Worm (Caenorhabditis elegans) whole organism, L4 larva: ENCODE results near the gene cest-2.3.

ENCODE experiments used
- F10B5.3 ChIP-seq: sonication (generic microtip); optimal IDR thresholded peaks from 2 replicates; lab custom pipeline; 2016; ENCODE audit warnings: mild to moderate bottlenecking, missing genetic modification characterization, missing compliant biosample characterization
- lin-1 ChIP-seq: fragments of 200-800 bp; sonication (Bioruptor generic); IDR thresholded peaks from 2 replicates; pipeline ENCODE4 v1.3.6; 2022; ENCODE audit warnings: missing genetic modification reagents, missing genetic modification characterization, missing compliant biosample characterization
- nhr-76 ChIP-seq: fragments of 150-350 bp; optimal IDR thresholded peaks from 2 replicates; lab custom pipeline; 2014; ENCODE audit warnings: missing biosample characterization, missing genetic modification characterization
- pha-4 ChIP-seq, 2 experiments: fragments of 150-350 bp in 1 of 2; fragments of 200-800 bp in 1 of 2; sonication (Bioruptor generic) in 1 of 2; IDR thresholded peaks in 1 of 2; optimal IDR thresholded peaks in 1 of 2; 2 replicates each; pipeline versions ENCODE4 v1.3.6 to Lab custom; 2014 to 2022; ENCODE audit warnings: missing genetic modification characterization in 2 of 2, missing genetic modification reagents in 2 of 2, missing biosample characterization in 1 of 2, missing compliant biosample characterization in 1 of 2
- unc-62 ChIP-seq, 3 experiments: fragments of 150-350 bp in 1 of 3; sonication (generic microtip); optimal IDR thresholded peaks in 2 of 3; peaks in 1 of 3; 1 replicate in 1 of 3; 2 replicates in 2 of 3; lab custom pipeline; 2014 to 2017; ENCODE audit warnings: missing biosample characterization in 3 of 3, missing genetic modification characterization in 3 of 3, missing genetic modification reagents in 3 of 3, missing genotype in 1 of 3

ce11 chrV:14231656-14232055, 48.9 kb upstream of the cest-2.3 start:
- TF ChIP-seq unc-62 (GFP tag; optimal IDR thresholded peaks at IDR 0.05 in 1 of 2; lab: Kevin White, UChicago) (peak in 1 of 2 experiments; percentile 24), unc-62 (tag; optimal IDR thresholded peaks at IDR 0.05; lab: Kevin White, UChicago) (no peak), lin-1 (GFP tag; lab: Robert Waterston, UW) (no peak), nhr-76 (tag; lab: Kevin White, UChicago) (no peak), F10B5.3 (no peak), pha-4 (GFP tag; IDR thresholded peaks at IDR 0.05; lab: Robert Waterston, UW) (no peak), pha-4 (tag; optimal IDR thresholded peaks at IDR 0.05; lab: Kevin White, UChicago) (no peak)
